Worm (Caenorhabditis elegans) whole organism, L4 larva: ENCODE data around the gene cap-1.

Experiments used
- F49E8.2 ChIP-seq: sonication (generic microtip); optimal IDR thresholded peaks from 2 replicates; lab custom pipeline; 2016; ENCODE audit warnings: missing compliant biosample characterization, mild to moderate bottlenecking, missing genetic modification characterization, borderline replicate concordance
- Y75B8A.6 ChIP-seq: fragments of 200-800 bp; sonication (Bioruptor generic); IDR thresholded peaks from 2 replicates; pipeline ENCODE4 v1.3.6; 2022; ENCODE audit warnings: missing genetic modification reagents, missing genetic modification characterization, missing compliant biosample characterization
- ceh-82 ChIP-seq: sonication (generic microtip); optimal IDR thresholded peaks from 2 replicates; lab custom pipeline; 2017; ENCODE audit warnings: missing biosample characterization, missing genetic modification characterization
- gei-8 ChIP-seq: fragments of 200-800 bp; sonication (Bioruptor generic); optimal IDR thresholded peaks from 2 replicates; lab custom pipeline; 2018; ENCODE audit warnings: mild to moderate bottlenecking, missing genetic modification characterization, missing compliant biosample characterization
- madf-5 ChIP-seq, 2 experiments: fragments of 200-800 bp; sonication (Bioruptor generic); IDR thresholded peaks; 2 replicates each; pipeline ENCODE4 v1.3.6; 2022; ENCODE audit warnings: missing compliant biosample characterization in 2 of 2, missing genetic modification characterization in 2 of 2
- mdl-1 ChIP-seq, 2 experiments: fragments of 150-350 bp in 1 of 2; sonication (generic microtip) in 1 of 2; optimal IDR thresholded peaks; 2 replicates each; lab custom pipeline; 2014 to 2017; ENCODE audit warnings: missing biosample characterization in 2 of 2, missing genetic modification characterization in 2 of 2
- mxl-2 ChIP-seq: fragments of 200-800 bp; sonication (Bioruptor generic); conservative IDR thresholded peaks from 2 replicates; pipeline ENCODE4 v1.3.6; 2022; ENCODE audit warnings: missing genetic modification reagents, missing genetic modification characterization, missing compliant biosample characterization
- nhr-28 ChIP-seq: fragments of 150-350 bp; optimal IDR thresholded peaks from 2 replicates; lab custom pipeline; 2014; ENCODE audit warnings: missing biosample characterization, missing genetic modification characterization
- nhr-76 ChIP-seq: fragments of 150-350 bp; optimal IDR thresholded peaks from 2 replicates; lab custom pipeline; 2014; ENCODE audit warnings: missing biosample characterization, missing genetic modification characterization
- nhr-77 ChIP-seq: fragments of 150-350 bp; optimal IDR thresholded peaks from 2 replicates; lab custom pipeline; 2014; ENCODE audit warnings: missing biosample characterization, missing genetic modification characterization
- skn-1 ChIP-seq: fragments of 150-350 bp; optimal IDR thresholded peaks from 2 replicates; lab custom pipeline; 2014; ENCODE audit warnings: missing biosample characterization, missing genetic modification characterization
- snpc-4 ChIP-seq: fragments of 150-350 bp; optimal IDR thresholded peaks from 2 replicates; lab custom pipeline; 2014; ENCODE audit warnings: missing biosample characterization, missing genetic modification characterization
- unc-39 ChIP-seq: sonication (generic microtip); optimal IDR thresholded peaks from 2 replicates; lab custom pipeline; 2017; ENCODE audit warnings: missing biosample characterization, missing genetic modification characterization
- zfp-3 ChIP-seq: fragments of 200-800 bp; sonication (Bioruptor generic); conservative IDR thresholded peaks from 2 replicates; pipeline ENCODE4 v1.3.6; 2022; ENCODE audit warnings: missing genetic modification reagents, missing genetic modification characterization, missing compliant biosample characterization

- TF ChIP-seq mxl-2 (GFP tag; lab: Robert Waterston, UW) (no peak), nhr-77 (tag; lab: Kevin White, UChicago) (no peak), zfp-3 (GFP tag; lab: Robert Waterston, UW) (no peak), nhr-28 (tag; lab: Kevin White, UChicago) (no peak), skn-1 (tag; lab: Kevin White, UChicago) (no peak), unc-39 (no peak), madf-5 (GFP tag; IDR thresholded peaks at IDR 0.05; lab: Robert Waterston, UW) (no peak), F49E8.2 (tag; lab: Kevin White, UChicago) (no peak), nhr-76 (tag; lab: Kevin White, UChicago) (no peak), snpc-4 (tag; lab: Kevin White, UChicago) (no peak), mdl-1 (tag; optimal IDR thresholded peaks at IDR 0.05; lab: Kevin White, UChicago) (no peak), Y75B8A.6 (GFP tag; lab: Robert Waterston, UW) (no peak), gei-8 (no peak), ceh-82 (no peak)
Measured at ce11 chrIV:7203696-7204095, 26.3 kb downstream of the cap-1 start, which contains the start of gene R13A1.3.
